Fruit fly (Drosophila melanogaster) whole organism: ENCODE measurements around the gene Rab9.

Experiments
- CG8478 ChIP-seq: fragments of >200 bp; optimal IDR thresholded peaks from 2 replicates; lab custom pipeline; 2018; ENCODE audit warnings: inconsistent platforms
- Dll ChIP-seq: fragments of >200 bp; optimal IDR thresholded peaks from 2 replicates; lab custom pipeline; 2017
- EcR ChIP-seq, 2 experiments: fragments of >200 bp; optimal IDR thresholded peaks; 2 replicates each; lab custom pipeline; 2017; ENCODE audit warnings: missing biosample characterization in 2 of 2, missing genetic modification characterization in 2 of 2, missing genetic modification reagents in 2 of 2
- pan ChIP-seq: fragments of >200 bp; optimal IDR thresholded peaks from 2 replicates; lab custom pipeline; 2017
- psq ChIP-seq: fragments of >200 bp; optimal IDR thresholded peaks from 2 replicates; lab custom pipeline; 2017
- usp ChIP-seq: fragments of >200 bp; optimal IDR thresholded peaks from 2 replicates; lab custom pipeline; 2017; ENCODE audit warnings: missing biosample characterization, missing genetic modification characterization, mixed read lengths

Rab9 gene

dm6 chr2L:19457890-19458580 lies 25.7 kb downstream of the Rab9 start:
- TF ChIP-seq psq (lab: Kevin White, UChicago) (no peak), pan (no peak), usp (GFP tag; lab: Kevin White, UChicago) (no peak), EcR (GFP tag; optimal IDR thresholded peaks at IDR 0.05; lab: Kevin White, UChicago) (no peak), CG8478 (lab: Kevin White, UChicago) (no peak), Dll (lab: Kevin White, UChicago) (no peak)

- no peak for TF ChIP-seq EcR (GFP tag; optimal IDR thresholded peaks at IDR 0.05; lab: Kevin White, UChicago)
- TF ChIP-seq psq (lab: Kevin White, UChicago) = no peak
- no peak for TF ChIP-seq pan
- no peak for TF ChIP-seq Dll (lab: Kevin White, UChicago)
Measured at dm6 chr2L:19459404-19459803, 27.0 kb downstream of the Rab9 start.

- TF ChIP-seq psq (lab: Kevin White, UChicago) = no peak
- TF ChIP-seq usp (GFP tag; lab: Kevin White, UChicago) = no peak
- no peak for TF ChIP-seq pan
- TF ChIP-seq Dll (lab: Kevin White, UChicago) = no peak
- TF ChIP-seq EcR (GFP tag; optimal IDR thresholded peaks at IDR 0.05; lab: Kevin White, UChicago) = no peak
- no peak for TF ChIP-seq CG8478 (lab: Kevin White, UChicago)
Measured at dm6 chr2L:19462898-19463297, 30.5 kb downstream of the Rab9 start.

DNA sequence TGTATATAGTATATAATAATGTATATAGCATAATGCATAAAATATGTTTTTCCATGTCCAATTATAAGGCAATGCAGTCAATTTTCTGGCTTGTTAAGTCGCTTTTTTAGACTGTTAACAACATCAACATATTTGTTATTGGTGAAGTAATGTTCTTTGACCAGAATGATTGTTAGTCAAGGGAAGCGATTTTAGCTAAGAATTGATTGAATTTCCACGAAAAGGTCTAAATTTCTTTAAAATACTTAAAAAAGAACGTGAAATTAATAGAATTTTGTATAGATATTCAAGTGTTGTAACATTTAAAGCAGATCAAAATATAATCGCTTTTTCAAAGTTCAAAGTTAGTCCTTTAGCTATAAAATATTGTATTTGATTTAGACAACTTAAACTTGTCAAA lies 31.0 kb downstream of the Rab9 start:
- TF ChIP-seq psq (lab: Kevin White, UChicago) (no peak), usp (GFP tag; lab: Kevin White, UChicago) (no peak), EcR (GFP tag; optimal IDR thresholded peaks at IDR 0.05; lab: Kevin White, UChicago) (no peak), Dll (lab: Kevin White, UChicago) (no peak), CG8478 (lab: Kevin White, UChicago) (no peak), pan (no peak)

DNA sequence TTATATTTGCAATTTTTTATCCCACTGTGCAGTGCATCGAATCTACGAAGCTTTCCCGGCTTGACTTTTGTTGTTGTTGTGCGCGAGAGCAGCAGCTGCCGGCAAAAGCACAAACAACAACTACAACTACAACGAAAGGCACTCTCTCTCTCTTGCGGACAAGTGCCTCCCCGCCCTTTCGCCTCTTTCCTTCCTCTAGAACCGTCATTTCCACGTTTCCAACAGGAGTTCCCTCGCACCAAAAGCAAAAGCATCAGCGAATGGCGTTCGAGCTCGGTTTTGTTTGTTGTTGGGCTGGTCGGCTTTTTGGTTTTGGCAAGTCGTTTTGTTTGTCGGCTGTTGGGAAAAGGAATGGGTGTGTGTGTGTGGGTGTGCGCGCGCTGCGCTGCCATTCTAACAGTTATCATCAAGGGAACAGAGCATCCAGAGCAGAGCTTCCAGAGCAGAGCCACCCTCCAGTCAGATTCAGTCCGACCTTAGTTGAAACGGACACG lies 31.5 kb downstream of the Rab9 start, which contains the start of gene tj:
tj (plus strand) TSS at position 444 of the 494 bp plus-strand sequence.
- no peak for TF ChIP-seq usp (GFP tag; lab: Kevin White, UChicago)
- no peak for TF ChIP-seq CG8478 (lab: Kevin White, UChicago)
- TF ChIP-seq Dll (lab: Kevin White, UChicago) = peak; percentile 35
- TF ChIP-seq EcR (GFP tag; optimal IDR thresholded peaks at IDR 0.05; lab: Kevin White, UChicago) = no peak
- TF ChIP-seq psq (lab: Kevin White, UChicago) = no peak

dm6 chr2L:19469090-19469489 lies 36.7 kb downstream of the Rab9 start:
- TF ChIP-seq CG8478 (lab: Kevin White, UChicago) (no peak), Dll (lab: Kevin White, UChicago) (no peak), psq (lab: Kevin White, UChicago) (no peak), pan (no peak), usp (GFP tag; lab: Kevin White, UChicago) (no peak), EcR (GFP tag; optimal IDR thresholded peaks at IDR 0.05; lab: Kevin White, UChicago) (no peak)

DNA sequence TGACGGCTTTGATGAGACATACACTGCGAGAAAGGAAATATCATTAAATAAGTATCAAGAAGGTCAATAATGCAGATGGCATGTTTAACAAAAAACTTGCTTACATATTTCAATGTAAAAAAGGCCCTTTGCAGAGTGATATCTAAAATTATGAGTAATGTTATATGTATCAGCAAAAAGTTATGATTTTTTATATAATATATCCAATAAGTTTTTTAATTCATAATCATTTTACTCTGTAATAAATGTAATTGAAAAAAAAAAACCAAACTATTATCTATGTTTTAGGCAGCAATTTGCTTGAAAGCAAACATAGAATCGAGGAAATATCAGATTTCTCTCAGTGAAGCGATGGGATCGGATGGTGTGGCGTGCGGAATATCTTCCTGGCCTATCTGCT lies 37.4 kb downstream of the Rab9 start:
- TF ChIP-seq psq (lab: Kevin White, UChicago) (no peak), CG8478 (lab: Kevin White, UChicago) (no peak), EcR (GFP tag; optimal IDR thresholded peaks at IDR 0.05; lab: Kevin White, UChicago) (no peak), usp (GFP tag; lab: Kevin White, UChicago) (no peak), Dll (lab: Kevin White, UChicago) (no peak), pan (no peak)

- TF ChIP-seq pan (no peak), Dll (lab: Kevin White, UChicago) (no peak), EcR (GFP tag; optimal IDR thresholded peaks at IDR 0.05; lab: Kevin White, UChicago) (no peak), usp (GFP tag; lab: Kevin White, UChicago) (no peak)
Measured at dm6 chr2L:19472256-19472655, 39.9 kb downstream of the Rab9 start.

DNA sequence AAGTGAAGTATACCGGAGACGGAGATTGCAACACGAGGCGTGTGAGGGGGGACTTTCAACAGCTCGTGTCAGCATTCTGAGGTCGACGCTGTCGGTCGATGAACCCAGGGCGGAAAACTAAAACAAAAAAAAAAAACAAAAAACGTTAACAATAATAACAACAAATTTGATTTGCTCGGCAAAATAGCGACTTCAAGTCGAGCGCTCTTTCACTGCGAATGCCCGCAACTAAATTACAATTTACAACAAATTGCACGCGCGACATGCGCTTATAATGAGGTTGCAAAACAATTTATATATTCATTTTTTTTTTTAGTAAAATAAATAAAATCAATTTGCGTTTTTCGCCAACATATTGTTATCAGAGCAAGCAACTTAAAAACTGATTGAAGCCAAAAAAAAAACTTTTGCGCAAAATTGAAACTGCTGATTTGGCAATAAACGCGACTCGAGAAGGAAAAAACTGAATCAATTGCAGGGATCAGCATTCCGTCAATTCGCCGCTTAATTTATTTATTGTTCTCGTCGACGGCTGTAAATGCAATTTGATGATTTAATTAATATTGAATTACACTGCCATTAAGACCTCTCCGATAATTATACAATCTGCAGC lies 41.1 kb downstream of the Rab9 start:
- TF ChIP-seq psq (lab: Kevin White, UChicago) (no peak), Dll (lab: Kevin White, UChicago) (no peak), usp (GFP tag; lab: Kevin White, UChicago) (no peak), CG8478 (lab: Kevin White, UChicago) (no peak), EcR (GFP tag; optimal IDR thresholded peaks at IDR 0.05; lab: Kevin White, UChicago) (no peak), pan (no peak)

DNA sequence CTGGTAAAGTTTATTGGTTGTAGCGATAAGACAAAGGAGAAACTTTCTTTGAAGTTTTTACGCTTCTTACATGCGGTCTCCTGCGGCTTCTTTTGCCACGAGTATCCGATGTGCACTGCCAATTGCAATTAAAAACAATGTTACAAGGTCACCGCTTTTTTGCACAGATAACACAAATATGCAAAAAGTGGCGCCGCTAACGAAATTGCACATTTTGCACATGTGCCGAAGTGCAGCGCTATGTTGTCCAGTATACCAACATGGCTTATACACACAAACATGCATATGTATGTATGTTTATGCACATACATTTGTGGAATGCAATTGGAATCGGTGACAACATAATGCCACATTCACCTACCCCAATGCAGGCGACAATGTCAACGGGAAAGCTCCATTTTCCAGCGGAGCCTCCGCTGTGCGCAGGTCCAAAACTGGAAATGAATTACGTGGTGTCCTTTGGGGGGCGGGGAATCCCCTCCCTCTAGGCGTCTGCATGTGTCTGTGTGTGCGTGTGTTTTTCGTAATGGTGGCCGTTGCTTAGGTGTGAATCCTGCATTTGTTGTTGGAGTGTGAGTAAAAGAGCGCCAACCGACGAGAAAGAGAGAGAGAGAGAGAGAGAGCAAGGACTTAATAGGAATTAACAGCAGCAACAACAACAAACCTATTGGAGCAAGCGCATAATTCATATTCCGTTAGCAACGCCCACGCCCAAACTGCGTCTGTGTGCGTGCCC lies 47.0 kb downstream of the Rab9 start:
- TF ChIP-seq EcR (GFP tag; optimal IDR thresholded peaks at IDR 0.05; lab: Kevin White, UChicago) = no peak
- TF ChIP-seq psq (lab: Kevin White, UChicago) = no peak
- no peak for TF ChIP-seq CG8478 (lab: Kevin White, UChicago)
- TF ChIP-seq pan = no peak
- TF ChIP-seq usp (GFP tag; lab: Kevin White, UChicago) = no peak
- no peak for TF ChIP-seq Dll (lab: Kevin White, UChicago)
